Worm (Caenorhabditis elegans) whole organism, L4 larva: ENCODE data around the gene K11H3.5.

Experiments
- ZK337.2 ChIP-seq: fragments of 200-800 bp; sonication (Bioruptor generic); IDR thresholded peaks from 2 replicates; pipeline ENCODE4 v1.3.6; 2022; ENCODE audit warnings: missing genetic modification reagents, missing genetic modification characterization, missing compliant biosample characterization
- daf-12 ChIP-seq: fragments of 150-350 bp; optimal IDR thresholded peaks from 2 replicates; lab custom pipeline; 2014; ENCODE audit warnings: missing biosample characterization, missing genetic modification reagents, missing genetic modification characterization
- egl-27 ChIP-seq: sonication (generic microtip); optimal IDR thresholded peaks from 3 replicates; lab custom pipeline; 2017; ENCODE audit warnings: missing biosample characterization, missing genetic modification reagents, missing genetic modification characterization
- hlh-11 ChIP-seq: fragments of 200-800 bp; sonication (Bioruptor generic); optimal IDR thresholded peaks from 2 replicates; lab custom pipeline; 2018; ENCODE audit warnings: mild to moderate bottlenecking, missing genetic modification characterization, missing compliant biosample characterization
- hlh-30 ChIP-seq: sonication (generic microtip); optimal IDR thresholded peaks from 2 replicates; lab custom pipeline; 2017; ENCODE audit warnings: antibody characterized with exemption, mild to moderate bottlenecking, missing genetic modification characterization, missing compliant biosample characterization; ENCODE audit not compliant: insufficient read depth
- nhr-111 ChIP-seq: fragments of 200-800 bp; sonication (Bioruptor generic); optimal IDR thresholded peaks from 2 replicates; lab custom pipeline; 2018; ENCODE audit warnings: mild to moderate bottlenecking, missing genetic modification characterization, missing compliant biosample characterization
- nhr-25 ChIP-seq: sonication (generic microtip); optimal IDR thresholded peaks from 2 replicates; lab custom pipeline; 2017; ENCODE audit warnings: missing genetic modification characterization, mild to moderate bottlenecking, missing compliant biosample characterization, antibody characterized with exemption, moderate library complexity, borderline replicate concordance; ENCODE audit not compliant: insufficient read depth
- pqm-1 ChIP-seq: sonication (generic microtip); optimal IDR thresholded peaks from 2 replicates; lab custom pipeline; 2017; ENCODE audit warnings: missing biosample characterization, missing genetic modification characterization
- zfp-3 ChIP-seq: fragments of 200-800 bp; sonication (Bioruptor generic); conservative IDR thresholded peaks from 2 replicates; pipeline ENCODE4 v1.3.6; 2022; ENCODE audit warnings: missing genetic modification reagents, missing genetic modification characterization, missing compliant biosample characterization

ce11 chrIII:9848083-9848482, 4.5 kb downstream of the K11H3.5 start, which contains the start of gene mrpl-36:
- no peak for TF ChIP-seq pqm-1 (tag; lab: Kevin White, UChicago)
- no peak for TF ChIP-seq nhr-25 (tag; lab: Kevin White, UChicago)
- no peak for TF ChIP-seq zfp-3 (GFP tag; lab: Robert Waterston, UW)
- TF ChIP-seq daf-12, result no peak
- TF ChIP-seq egl-27, result no peak
- no peak for TF ChIP-seq hlh-11 (tag; lab: Kevin White, UChicago)
- peak; percentile 36 for TF ChIP-seq hlh-30 (tag; lab: Kevin White, UChicago)
- no peak for TF ChIP-seq nhr-111 (GFP tag; lab: Kevin White, UChicago)
- no peak for TF ChIP-seq ZK337.2 (GFP tag; lab: Robert Waterston, UW)
